Fruit fly (Drosophila melanogaster) whole organism, wandering third instar larva: ENCODE data around the gene P5CDh2.

Experiments used
- CG32264 ChIP-seq: fragments of 200-800 bp; sonication (Bioruptor generic); optimal IDR thresholded peaks from 2 replicates; lab custom pipeline; 2016; ENCODE audit warnings: missing biosample characterization, missing genetic modification characterization
- CG9705 ChIP-seq: fragments of 200-800 bp; sonication (Bioruptor generic); optimal IDR thresholded peaks from 2 replicates; lab custom pipeline; 2018; ENCODE audit warnings: missing biosample characterization, mild to moderate bottlenecking, missing genetic modification characterization
- Dfd ChIP-seq: fragments of >200 bp; optimal IDR thresholded peaks from 2 replicates; lab custom pipeline; 2017; ENCODE audit warnings: missing biosample characterization, missing genetic modification characterization
- HLH106 ChIP-seq: fragments of 200-800 bp; optimal IDR thresholded peaks from 3 replicates; lab custom pipeline; 2019; ENCODE audit warnings: missing biosample characterization, mild to moderate bottlenecking, missing genetic modification characterization, moderate library complexity
- Myc ChIP-seq: fragments of >200 bp; optimal IDR thresholded peaks from 2 replicates; lab custom pipeline; 2017
- OdsH ChIP-seq: fragments of 200-800 bp; sonication (Bioruptor generic); optimal IDR thresholded peaks from 2 replicates; lab custom pipeline; 2016; ENCODE audit warnings: missing biosample characterization, mild to moderate bottlenecking, missing genetic modification characterization
- Rel ChIP-seq, 2 experiments: fragments of 200-800 bp; sonication (Bioruptor generic) in 1 of 2; optimal IDR thresholded peaks; 2 replicates in 1 of 2; 3 replicates in 1 of 2; lab custom pipeline; 2016 to 2019; ENCODE audit warnings: mild to moderate bottlenecking in 2 of 2, missing biosample characterization in 2 of 2, missing genetic modification characterization in 2 of 2, moderate library complexity in 1 of 2
- dmrt93B ChIP-seq: fragments of 200-800 bp; sonication (Bioruptor generic); optimal IDR thresholded peaks from 2 replicates; lab custom pipeline; 2018; ENCODE audit warnings: missing biosample characterization, mild to moderate bottlenecking, missing genetic modification characterization
- foxo ChIP-seq, 2 experiments: fragments of 200-800 bp; sonication (Bioruptor generic); optimal IDR thresholded peaks; 2 replicates in 1 of 2; 3 replicates in 1 of 2; lab custom pipeline; 2016 to 2017; ENCODE audit warnings: missing biosample characterization in 2 of 2, missing genetic modification characterization in 2 of 2
- h ChIP-seq: fragments of 200-800 bp; sonication (Bioruptor generic); optimal IDR thresholded peaks from 3 replicates; lab custom pipeline; 2016; ENCODE audit warnings: missing biosample characterization, mild to moderate bottlenecking, missing genetic modification characterization
- pan ChIP-seq: fragments of >200 bp; optimal IDR thresholded peaks from 2 replicates; lab custom pipeline; 2017
- sv ChIP-seq: fragments of 200-800 bp; sonication (Bioruptor generic); optimal IDR thresholded peaks from 3 replicates; lab custom pipeline; 2016; ENCODE audit warnings: missing biosample characterization, missing genetic modification characterization

DNA sequence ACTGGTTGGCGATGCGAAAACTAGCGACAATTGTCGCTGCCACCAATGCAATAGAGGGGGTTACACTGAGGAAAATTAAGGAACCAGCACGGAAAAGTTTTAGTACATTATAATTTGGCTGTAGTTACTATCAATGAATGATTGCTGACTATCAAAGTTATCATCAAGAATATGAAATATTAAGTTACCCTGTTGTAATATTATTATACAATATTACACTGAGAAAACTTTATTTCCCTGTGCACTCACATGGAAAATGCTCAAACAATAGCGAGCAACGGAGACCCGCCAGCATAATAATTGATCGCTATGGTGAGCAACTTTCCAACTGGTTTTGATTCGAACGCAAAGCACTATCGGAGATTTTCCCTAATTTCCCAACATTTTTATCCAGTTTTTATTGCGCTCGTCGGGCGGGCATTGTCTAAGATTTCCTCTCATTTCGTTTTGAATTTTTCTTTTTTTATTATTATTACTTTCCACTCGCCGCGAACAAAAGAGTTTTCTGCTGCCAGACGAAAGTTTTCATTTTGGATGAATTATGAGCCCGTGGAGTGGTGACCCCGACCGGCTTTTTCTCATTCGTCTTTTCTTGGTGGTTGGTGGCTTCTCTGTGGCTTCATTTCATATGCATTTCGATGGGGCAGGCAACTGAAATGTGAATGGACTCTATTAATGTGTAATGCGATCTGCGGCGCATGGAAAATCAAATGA, 15.4 kb upstream of the P5CDh2 start:
- TF ChIP-seq dmrt93B (GFP tag; lab: Kevin White, UChicago) (no peak), CG32264 (GFP tag; lab: Kevin White, UChicago) (no peak), OdsH (GFP tag; lab: Kevin White, UChicago) (no peak), HLH106 (tag; lab: Kevin White, UChicago) (no peak), Dfd (GFP tag; lab: Kevin White, UChicago) (no peak), pan (lab: Kevin White, UChicago) (no peak), sv (GFP tag; lab: Kevin White, UChicago) (no peak), foxo (GFP tag; optimal IDR thresholded peaks at IDR 0.05; lab: Kevin White, UChicago) (no peak), h (no peak), Myc (lab: Kevin White, UChicago) (no peak), CG9705 (GFP tag; lab: Kevin White, UChicago) (no peak), Rel (GFP tag; optimal IDR thresholded peaks at IDR 0.05; lab: Kevin White, UChicago) (no peak), Rel (tag; optimal IDR thresholded peaks at IDR 0.05; lab: Kevin White, UChicago) (no peak)
